Worm (Caenorhabditis elegans): ENCODE data around the gene aakg-4.

ce11 chrX:2266777-2267176, 52.4 kb downstream of the aakg-4 start:
- no peak for TF ChIP-seq ama-1 (optimal IDR thresholded peaks at IDR 0.05)
- no peak for TF ChIP-seq flt-1 (GFP tag; IDR thresholded peaks at IDR 0.05)
- TF ChIP-seq ceh-13 (GFP tag; optimal IDR thresholded peaks at IDR 0.05) = no peak
- no peak for TF ChIP-seq ets-7 (tag; optimal IDR thresholded peaks at IDR 0.05)
- no peak for TF ChIP-seq aly-1 (tag; optimal IDR thresholded peaks at IDR 0.05)
- TF ChIP-seq tbx-11 (GFP tag; IDR thresholded peaks at IDR 0.05) = no peak

Measured in whole organism, early embryonic.